Worm (Caenorhabditis elegans): ENCODE data around the gene Y11D7A.9.
"Not testable (repeated sequence)": the region's sequence is repeated elsewhere in the genome, so short reads cannot be mapped to it uniquely, and the experiment has no call there.

Gene Y11D7A.9

DNA sequence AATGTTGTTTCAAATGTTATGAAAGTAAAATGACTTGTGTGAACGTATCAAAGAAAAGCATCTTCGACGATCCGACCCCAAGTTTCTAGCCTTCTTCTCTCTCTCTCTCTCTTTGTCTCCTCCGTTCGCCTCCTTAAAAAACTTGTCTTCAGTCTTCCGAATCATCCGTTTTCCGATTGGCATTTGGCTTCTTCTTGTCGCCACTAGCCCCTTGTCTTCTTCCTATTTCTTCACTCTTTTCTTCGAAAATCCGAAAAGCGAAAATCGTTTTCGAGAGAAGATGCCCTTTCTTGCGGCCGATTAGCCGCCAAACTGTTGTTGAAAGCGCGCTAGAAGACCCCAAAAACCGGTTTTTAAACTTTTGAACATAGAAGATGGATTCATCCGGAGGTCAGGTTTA, 2.6 kb upstream of the Y11D7A.9 start:
- TF ChIP-seq snpc-4 (GFP tag; optimal IDR thresholded peaks at IDR 0.05), result no peak
- TF ChIP-seq snpc-4 (tag; optimal IDR thresholded peaks at IDR 0.05), result peak in 1 of 4 experiments; percentile 11
- TF ChIP-seq athp-1 (tag; optimal IDR thresholded peaks at IDR 0.05), result no peak
- TF ChIP-seq ekl-4 (GFP tag; IDR thresholded peaks at IDR 0.05), result peak; percentile 24; the same call in 1 of the 2 replicates
- no peak for TF ChIP-seq ceh-91 (GFP tag; IDR thresholded peaks at IDR 0.05)
- no peak for TF ChIP-seq zim-3 (tag; optimal IDR thresholded peaks at IDR 0.05)
- TF ChIP-seq snpc-3.4 (tag; optimal IDR thresholded peaks at IDR 0.05), result no peak
- TF ChIP-seq nfyb-1 (GFP tag; IDR thresholded peaks at IDR 0.05), result no peak
- TF ChIP-seq Y67H2A.10 (GFP tag; conservative IDR thresholded peaks at IDR 0.05), result no peak
- TF ChIP-seq madf-6 (GFP tag; IDR thresholded peaks at IDR 0.05), result 0 out of 2 replicates have a peak, but pooled peaks have one; percentile 21
- TF ChIP-seq attf-5 (GFP tag; optimal IDR thresholded peaks at IDR 0.05), result no peak
- 0 out of 2 replicates have a peak, but pooled peaks have one; percentile 21 for TF ChIP-seq attf-3 (GFP tag; conservative IDR thresholded peaks at IDR 0.05)
- TF ChIP-seq cebp-1 (GFP tag; IDR thresholded peaks at IDR 0.05), result no peak
- no peak for TF ChIP-seq cebp-1 (tag; optimal IDR thresholded peaks at IDR 0.05)
- no peak for TF ChIP-seq snpc-1.1 (tag; optimal IDR thresholded peaks at IDR 0.05; ENCODE audit: insufficient read depth)
- TF ChIP-seq ama-1 (optimal IDR thresholded peaks at IDR 0.05), result peak; percentile 69
- TF ChIP-seq ama-1 (GFP tag; optimal IDR thresholded peaks at IDR 0.05), result no peak
- no peak for TF ChIP-seq F52B5.7 (tag; optimal IDR thresholded peaks at IDR 0.05)
- no peak for TF ChIP-seq ets-4 (GFP tag; optimal IDR thresholded peaks at IDR 0.05)
- no peak for TF ChIP-seq Y53G8AR.9 (GFP tag; conservative IDR thresholded peaks at IDR 0.05)

DNA sequence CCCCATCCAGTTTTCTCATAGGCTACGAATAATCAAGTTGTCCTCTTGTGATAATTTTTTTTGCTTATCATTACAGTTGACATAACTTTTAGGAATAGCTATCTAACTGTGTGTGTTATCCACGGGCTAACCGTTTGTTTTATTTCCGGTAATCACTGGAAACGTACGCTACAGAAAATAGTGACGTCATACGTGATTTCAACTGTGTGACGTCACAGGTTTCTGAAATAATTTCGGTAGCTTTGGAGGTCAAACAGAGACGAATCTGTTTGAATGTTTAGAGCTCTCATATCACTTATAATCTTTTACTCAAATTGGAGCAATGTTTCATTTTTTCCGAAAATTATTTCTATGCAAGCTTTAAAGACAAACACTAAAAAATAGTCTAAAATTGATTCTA, 948 bp upstream of the Y11D7A.9 start:
- TF ChIP-seq dox-1 (GFP tag; IDR thresholded peaks at IDR 0.05), result no peak
- TF ChIP-seq zim-3 (tag; optimal IDR thresholded peaks at IDR 0.05), result no peak
- TF ChIP-seq sdz-38 (tag; optimal IDR thresholded peaks at IDR 0.05), result no peak
- no peak for TF ChIP-seq rcor-1 (GFP tag; IDR thresholded peaks at IDR 0.05)
- no peak for TF ChIP-seq hrde-1 (tag; optimal IDR thresholded peaks at IDR 0.05; ENCODE audit: borderline replicate concordance)
- no peak for TF ChIP-seq akir-1 (GFP tag; optimal IDR thresholded peaks at IDR 0.05)
- no peak for TF ChIP-seq ztf-28 (GFP tag; IDR thresholded peaks at IDR 0.05)
- no peak for TF ChIP-seq ceh-79 (tag; optimal IDR thresholded peaks at IDR 0.05)
- TF ChIP-seq F57A8.1 (GFP tag; optimal IDR thresholded peaks at IDR 0.05), result no peak

DNA sequence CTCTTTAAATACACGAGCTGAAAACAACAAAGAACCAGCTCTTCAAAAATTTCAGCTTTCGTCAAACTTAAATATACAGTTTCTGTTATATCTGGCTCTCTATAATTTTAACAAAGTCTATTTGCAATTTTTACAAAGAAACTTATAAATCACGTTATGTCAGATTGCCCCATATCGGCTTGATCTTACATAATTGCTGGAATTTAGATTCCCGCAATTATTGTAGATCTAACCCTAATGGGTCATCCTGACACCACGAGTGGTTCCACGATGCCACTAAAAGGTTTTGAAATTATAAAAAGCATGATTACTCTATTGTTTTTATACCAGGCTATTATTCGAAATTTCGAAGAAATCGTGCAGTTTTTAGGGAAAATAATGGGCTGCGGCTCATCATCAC, 4.8 kb downstream of the Y11D7A.9 start, which contains the start of gene Y11D7A.8:
Y11D7A.8 (plus strand) TSS at position 301 of the 400 bp plus-strand sequence.
- TF ChIP-seq attf-3 (GFP tag; conservative IDR thresholded peaks at IDR 0.05), result no peak
- TF ChIP-seq ceh-91 (GFP tag; IDR thresholded peaks at IDR 0.05), result no peak
- no peak for TF ChIP-seq Y67H2A.10 (GFP tag; conservative IDR thresholded peaks at IDR 0.05)
- TF ChIP-seq ama-1 (optimal IDR thresholded peaks at IDR 0.05), result no peak
- TF ChIP-seq ama-1 (GFP tag; optimal IDR thresholded peaks at IDR 0.05), result no peak
- no peak for TF ChIP-seq mcd-1 (GFP tag; IDR thresholded peaks at IDR 0.05)

DNA sequence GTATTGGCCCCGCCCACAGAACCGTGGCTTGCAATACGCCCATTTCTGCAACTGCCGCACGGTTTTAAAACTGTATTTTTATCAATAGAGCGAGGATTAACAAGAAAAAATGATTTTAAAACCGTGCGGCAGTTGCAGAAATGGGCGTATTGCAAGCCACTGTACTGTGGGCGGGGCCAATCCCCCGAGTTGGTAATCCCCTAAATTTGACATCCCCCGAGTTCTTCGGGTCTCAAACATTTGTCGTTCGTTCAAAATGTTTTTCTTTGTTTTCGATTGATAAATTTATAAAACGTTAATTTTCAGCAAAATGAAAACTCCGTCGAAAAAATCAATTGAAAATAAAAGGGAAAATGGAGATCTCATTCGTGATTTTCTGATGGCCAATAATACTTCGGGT, 6.7 kb downstream of the Y11D7A.9 start, which contains the start of gene Y11D7A.7:
Y11D7A.7 (plus strand) TSS at position 301 of the 400 bp plus-strand sequence.
- not testable (repeated sequence) for TF ChIP-seq ztf-28 (GFP tag; IDR thresholded peaks at IDR 0.05); tlf-1 (GFP tag; optimal IDR thresholded peaks at IDR 0.05); sptf-2 (GFP tag; optimal IDR thresholded peaks at IDR 0.05)

DNA sequence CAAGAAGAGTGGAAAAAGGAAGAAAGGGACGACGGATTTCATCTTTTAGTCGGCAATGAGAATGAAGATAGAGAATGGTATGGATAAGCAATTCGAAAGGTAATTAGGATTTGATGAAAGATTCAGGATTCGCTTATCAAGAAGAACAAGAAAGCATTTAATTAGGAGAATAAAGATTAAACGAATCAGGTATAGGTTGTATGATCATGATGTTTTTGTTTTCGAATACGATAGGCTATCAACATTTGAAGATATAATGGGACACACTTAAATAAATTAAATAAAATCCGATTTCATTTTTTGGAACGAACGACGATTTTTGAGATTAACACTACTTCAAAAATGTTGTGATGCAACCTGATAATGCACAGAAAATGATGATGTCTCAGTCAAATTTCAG, 10.5 kb downstream of the Y11D7A.9 start, which contains the start of gene Y11D7A.5:
Y11D7A.5 (minus strand) TSS at position 101 of the 400 bp plus-strand sequence.
- TF ChIP-seq ZK185.1 (tag; optimal IDR thresholded peaks at IDR 0.05; ENCODE audit: poor library complexity, severe bottlenecking) (no peak), attf-3 (GFP tag; conservative IDR thresholded peaks at IDR 0.05) (no peak), Y56A3A.18 (GFP tag; IDR thresholded peaks at IDR 0.05) (no peak), hsf-1 (GFP tag; IDR thresholded peaks at IDR 0.05) (no peak), Y53F4B.3 (GFP tag; IDR thresholded peaks at IDR 0.05) (no peak), ekl-4 (GFP tag; IDR thresholded peaks at IDR 0.05) (no peak), atf-7 (tag; optimal IDR thresholded peaks at IDR 0.05) (no peak), lin-26 (GFP tag; IDR thresholded peaks at IDR 0.05) (no peak), B0035.1 (tag; optimal IDR thresholded peaks at IDR 0.05) (no peak), T26A5.8 (tag; optimal IDR thresholded peaks at IDR 0.05) (no peak), unc-62 (GFP tag; optimal IDR thresholded peaks at IDR 0.05) (no peak), nhr-27 (tag; optimal IDR thresholded peaks at IDR 0.05) (no peak), unc-130 (GFP tag; optimal IDR thresholded peaks at IDR 0.05) (no peak), chd-7 (tag; optimal IDR thresholded peaks at IDR 0.05) (no peak)

Measured in whole organism, young adult.